Worm (Caenorhabditis elegans): ENCODE results near the gene tyra-3.

DNA sequence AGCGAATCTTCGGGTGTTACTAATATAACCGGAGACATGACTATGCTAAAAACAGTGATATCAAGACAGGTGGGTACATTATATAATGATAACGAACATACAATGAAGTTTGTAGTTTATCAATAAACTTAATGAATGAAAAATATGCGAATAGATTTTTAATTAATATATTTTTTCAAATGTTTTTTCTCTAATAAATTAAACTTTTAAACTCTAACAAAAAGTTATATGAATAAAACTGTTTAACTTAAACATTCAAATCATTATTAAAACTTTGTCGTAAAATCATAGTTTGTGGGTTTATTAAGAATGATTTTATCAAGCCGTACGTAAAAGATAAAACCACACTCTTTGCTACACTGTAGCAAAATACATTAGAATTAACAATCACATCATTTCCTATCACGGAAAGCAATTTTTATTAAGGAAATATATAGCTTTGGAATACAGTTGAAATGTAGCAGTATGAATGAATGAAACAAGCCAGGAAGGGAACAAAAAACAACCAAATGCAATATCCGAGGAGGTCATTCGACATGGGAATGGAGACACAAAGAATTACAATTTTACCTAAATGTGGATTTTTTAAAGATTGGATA lies 26.8 kb upstream of the tyra-3 start, which contains the start of gene K05B2.4:
- TF ChIP-seq him-1 (tag; optimal IDR thresholded peaks at IDR 0.05) (no peak), W03F9.2 (tag; optimal IDR thresholded peaks at IDR 0.05) (no peak), dao-5 (tag; optimal IDR thresholded peaks at IDR 0.05) (no peak)
